Fruit fly (Drosophila melanogaster) whole organism: ENCODE results near the gene CG46458.

Experiments
- CG8478 ChIP-seq: fragments of >200 bp; optimal IDR thresholded peaks from 2 replicates; lab custom pipeline; 2018; ENCODE audit warnings: inconsistent platforms
- Dll ChIP-seq: fragments of >200 bp; optimal IDR thresholded peaks from 2 replicates; lab custom pipeline; 2017
- psq ChIP-seq: fragments of >200 bp; optimal IDR thresholded peaks from 2 replicates; lab custom pipeline; 2017
- usp ChIP-seq: fragments of >200 bp; optimal IDR thresholded peaks from 2 replicates; lab custom pipeline; 2017; ENCODE audit warnings: missing biosample characterization, missing genetic modification characterization, mixed read lengths

DNA sequence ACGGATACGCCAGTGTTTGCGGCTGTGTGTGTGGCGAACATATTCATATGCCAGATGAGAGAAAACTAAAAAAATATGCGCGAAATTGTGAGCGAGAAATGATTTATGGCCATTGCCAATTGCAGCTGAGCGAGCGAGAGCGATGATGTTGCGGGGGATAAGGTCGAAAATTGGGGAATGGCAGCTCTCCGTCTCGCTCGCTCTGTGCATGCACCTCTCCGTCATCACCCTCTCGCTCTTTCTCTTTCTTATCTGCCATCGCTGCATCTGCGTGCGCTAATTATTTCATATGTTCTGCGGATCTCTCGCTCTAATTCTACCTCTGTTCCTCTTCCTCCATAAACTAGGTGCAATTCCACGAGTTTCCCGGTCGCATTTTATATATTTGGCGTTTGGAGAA, 27.7 kb downstream of the CG46458 start:
- TF ChIP-seq psq: no peak
- TF ChIP-seq Dll: no peak
- TF ChIP-seq usp (GFP tag; lab: Kevin White, UChicago): no peak
- no peak for TF ChIP-seq CG8478 (lab: Kevin White, UChicago)
